3 worm cellular contexts compared by ENCODE assay signal in the genomic region with DNA sequence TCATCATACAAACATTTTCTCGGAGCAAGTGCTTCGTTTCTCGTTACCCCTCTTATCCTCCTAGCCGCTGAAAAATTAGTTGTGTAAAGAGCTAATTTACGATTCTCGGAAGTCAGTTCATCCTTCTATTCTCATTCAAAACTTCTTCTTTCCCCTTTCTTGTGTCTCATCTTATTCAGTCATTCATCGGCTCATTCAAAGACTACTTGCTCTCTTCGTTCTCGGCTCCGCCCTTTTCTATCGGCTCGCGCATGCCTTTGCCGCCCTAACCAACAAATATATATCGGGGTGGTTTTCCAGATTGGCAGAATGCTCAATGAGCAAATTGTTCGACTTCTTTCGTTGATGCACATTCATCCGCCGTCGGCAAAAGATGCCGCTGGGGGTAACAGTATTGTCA.
A peak's percentile ranks its signal among the peaks of the same experiment; 100 is the strongest.
TF ChIP-seq lines count a peak whose summit lies in the region.

TSS of gene R13H4.5 (plus strand) at position 301 of the 400 bp plus-strand sequence.

TF ChIP-seq in whole organism, L1 larva, 84 proteins besides CTCF, POLR2A, EP300 and RAD21:
- TF ChIP-seq lsy-2 (tag; optimal IDR thresholded peaks at IDR 0.05; lab: Kevin White, UChicago) (no peak), xbp-1 (tag; optimal IDR thresholded peaks at IDR 0.05; lab: Kevin White, UChicago) (no peak), lin-14 (GFP tag; optimal IDR thresholded peaks at IDR 0.05; lab: Kevin White, UChicago) (peak; percentile 50), dsc-1 (tag; optimal IDR thresholded peaks at IDR 0.05; lab: Kevin White, UChicago) (peak; percentile 4)

TF ChIP-seq in whole organism, L2 larva, 48 proteins besides CTCF, POLR2A, EP300 and RAD21:
- TF ChIP-seq nhr-10 (tag; optimal IDR thresholded peaks at IDR 0.05; lab: Kevin White, UChicago) (no peak), sma-3 (GFP tag; optimal IDR thresholded peaks at IDR 0.05; lab: Kevin White, UChicago) (no peak), nhr-12 (tag; optimal IDR thresholded peaks at IDR 0.05; lab: Kevin White, UChicago) (no peak), snpc-4 (tag; optimal IDR thresholded peaks at IDR 0.05; lab: Kevin White, UChicago) (no peak), mdl-1 (tag; optimal IDR thresholded peaks at IDR 0.05; lab: Kevin White, UChicago) (no peak), skn-1 (tag; optimal IDR thresholded peaks at IDR 0.05; lab: Kevin White, UChicago) (no peak), ztf-1 (GFP tag; conservative IDR thresholded peaks at IDR 0.05; lab: Robert Waterston, UW) (0 out of 2 replicates have a peak, but pooled peaks have one; percentile 35), nhr-21 (tag; optimal IDR thresholded peaks at IDR 0.05; lab: Kevin White, UChicago) (no peak), unc-55 (GFP tag; optimal IDR thresholded peaks at IDR 0.05; lab: Kevin White, UChicago) (peak; percentile 19), lsy-2 (tag; optimal IDR thresholded peaks at IDR 0.05; lab: Kevin White, UChicago) (no peak), sma-9 (GFP tag; optimal IDR thresholded peaks at IDR 0.05; lab: Kevin White, UChicago) (no peak), sma-9 (tag; optimal IDR thresholded peaks at IDR 0.05; lab: Kevin White, UChicago) (no peak)
TF ChIP-seq in whole organism, L2 larva: peak in this region for 2.

TF ChIP-seq in whole organism, L4 larva, 104 proteins besides CTCF, POLR2A, EP300 and RAD21:
- TF ChIP-seq aha-1 (tag; lab: Kevin White, UChicago) (peak; percentile 2), daf-19 (GFP tag; conservative IDR thresholded peaks at IDR 0.05; lab: Robert Waterston, UW) (no peak), ctbp-1 (GFP tag; IDR thresholded peaks at IDR 0.05; lab: Robert Waterston, UW) (0 out of 2 replicates have a peak, but pooled peaks have one; percentile 7), hif-1 (tag; optimal IDR thresholded peaks at IDR 0.05; lab: Kevin White, UChicago) (no peak), hmg-1.1 (GFP tag; IDR thresholded peaks at IDR 0.05; lab: Robert Waterston, UW) (no peak)

Comparison
In these comparisons a context has a peak if more than half of its experiments do, and no peak if none do; other contexts are left out.
1. Of the 29 proteins assayed by ChIP-seq in both whole organism, L4 larva and whole organism, L1 larva: peak only in whole organism, L4 larva: aha-1; only in whole organism, L1 larva: none; in both: none; in neither: 28.